Worm (Caenorhabditis elegans): Measurements from ENCODE around the gene pst-2.

pst-2 gene

ce11 chrIII:5678935-5679334 is 1.3 kb upstream of the pst-2 start, which contains the start of the genes ska-3 and rps-12:
ska-3 (minus strand) TSS chrIII:5679005.
rps-12 (plus strand) TSS chrIII:5679298.
- TF ChIP-seq ama-1 (optimal IDR thresholded peaks at IDR 0.05), result peak; percentile 7
- TF ChIP-seq ama-1 (GFP tag; optimal IDR thresholded peaks at IDR 0.05), result no peak
- TF ChIP-seq ets-4 (GFP tag; optimal IDR thresholded peaks at IDR 0.05), result no peak
- TF ChIP-seq egl-44 (GFP tag; IDR thresholded peaks at IDR 0.05), result no peak
- peak; percentile 97 for TF ChIP-seq lin-40 (tag; optimal IDR thresholded peaks at IDR 0.05)
- peak; percentile 82 for TF ChIP-seq lsl-1 (GFP tag; optimal IDR thresholded peaks at IDR 0.05)
- TF ChIP-seq nhr-120 (GFP tag; IDR thresholded peaks at IDR 0.05), result no peak
- TF ChIP-seq dpl-1 (GFP tag; optimal IDR thresholded peaks at IDR 0.05), result peak; percentile 92
- peak; percentile 78 for TF ChIP-seq tbp1 (GFP tag; optimal IDR thresholded peaks at IDR 0.05)
- TF ChIP-seq ceh-79 (tag; optimal IDR thresholded peaks at IDR 0.05), result no peak
- TF ChIP-seq aptf-3 (GFP tag; IDR thresholded peaks at IDR 0.05), result no peak
- no peak for TF ChIP-seq F57C9.4 (tag; optimal IDR thresholded peaks at IDR 0.05)
- peak; percentile 57 for TF ChIP-seq hrde-1 (tag; optimal IDR thresholded peaks at IDR 0.05; ENCODE audit: borderline replicate concordance)
- peak; percentile 83 for TF ChIP-seq nhr-80 (tag; optimal IDR thresholded peaks at IDR 0.05)
- peak; percentile 92 for TF ChIP-seq C06A6.2 (GFP tag; conservative IDR thresholded peaks at IDR 0.05)
- TF ChIP-seq F33H1.4 (GFP tag; IDR thresholded peaks at IDR 0.05), result peak; percentile 93
- TF ChIP-seq F52B5.7 (tag; optimal IDR thresholded peaks at IDR 0.05), result peak; percentile 66
- peak; percentile 99 for TF ChIP-seq attf-5 (GFP tag; optimal IDR thresholded peaks at IDR 0.05)
- TF ChIP-seq ceh-27 (GFP tag; optimal IDR thresholded peaks at IDR 0.05), result peak; percentile 94
- no peak for TF ChIP-seq die-1 (tag; optimal IDR thresholded peaks at IDR 0.05)
- peak; percentile 89 for TF ChIP-seq egl-18 (GFP tag; IDR thresholded peaks at IDR 0.05)
- TF ChIP-seq F22D6.2 (tag; optimal IDR thresholded peaks at IDR 0.05), result peak; percentile 69
- TF ChIP-seq madf-8 (GFP tag; conservative IDR thresholded peaks at IDR 0.05), result peak; percentile 77
- no peak for TF ChIP-seq mel-28 (tag; optimal IDR thresholded peaks at IDR 0.05; ENCODE audit: borderline replicate concordance)
- no peak; the same call in 1 of the 2 replicates for TF ChIP-seq lin-26 (GFP tag; IDR thresholded peaks at IDR 0.05)
- peak; percentile 47 for TF ChIP-seq ztf-22 (GFP tag; optimal IDR thresholded peaks at IDR 0.05)
- TF ChIP-seq fkh-3 (tag; optimal IDR thresholded peaks at IDR 0.05), result no peak
- peak; percentile 99 for TF ChIP-seq pha-4 (tag; optimal IDR thresholded peaks at IDR 0.05)
- peak; percentile 96 for TF ChIP-seq ekl-4 (GFP tag; IDR thresholded peaks at IDR 0.05)
- TF ChIP-seq hsf-1 (GFP tag; IDR thresholded peaks at IDR 0.05), result peak; percentile 82
- no peak for TF ChIP-seq F57A8.1 (GFP tag; optimal IDR thresholded peaks at IDR 0.05)
- TF ChIP-seq K11D2.4 (GFP tag; IDR thresholded peaks at IDR 0.05), result peak; percentile 96
- peak; percentile 100 for TF ChIP-seq mcd-1 (GFP tag; IDR thresholded peaks at IDR 0.05)
- peak; percentile 88 for TF ChIP-seq snpc-1.3 (tag; optimal IDR thresholded peaks at IDR 0.05; ENCODE audit: insufficient read depth)
- TF ChIP-seq unc-62 (GFP tag; optimal IDR thresholded peaks at IDR 0.05), result peak; percentile 4
- peak; percentile 98 for TF ChIP-seq Y53G8AR.9 (GFP tag; conservative IDR thresholded peaks at IDR 0.05)
- TF ChIP-seq ztf-25 (GFP tag; IDR thresholded peaks at IDR 0.05), result no peak
- peak; percentile 94 for TF ChIP-seq C17E4.6 (GFP tag; IDR thresholded peaks at IDR 0.05)
- TF ChIP-seq ztf-26 (tag; optimal IDR thresholded peaks at IDR 0.05), result peak; percentile 95
- TF ChIP-seq lin-35 (GFP tag; optimal IDR thresholded peaks at IDR 0.05), result peak; percentile 48 to 99 (median 88)
- peak; percentile 93 for TF ChIP-seq athp-1 (tag; optimal IDR thresholded peaks at IDR 0.05)
- TF ChIP-seq ZK185.1 (tag; optimal IDR thresholded peaks at IDR 0.05; ENCODE audit: poor library complexity, severe bottlenecking), result peak; percentile 97
- TF ChIP-seq repo-1 (tag; optimal IDR thresholded peaks at IDR 0.05), result peak; percentile 90
- TF ChIP-seq Y56A3A.18 (GFP tag; IDR thresholded peaks at IDR 0.05), result peak; percentile 51; the same call in 1 of the 2 replicates
- peak; percentile 86 for TF ChIP-seq ztf-6 (GFP tag; IDR thresholded peaks at IDR 0.05)
- no peak for TF ChIP-seq mxl-1 (tag; optimal IDR thresholded peaks at IDR 0.05)
- TF ChIP-seq ztf-18 (tag; optimal IDR thresholded peaks at IDR 0.05), result peak; percentile 79
- TF ChIP-seq ceh-100 (GFP tag; IDR thresholded peaks at IDR 0.05), result peak; percentile 83
- TF ChIP-seq aptf-2 (GFP tag; conservative IDR thresholded peaks at IDR 0.05), result peak; percentile 74
- peak; percentile 96 for TF ChIP-seq madf-3 (GFP tag; IDR thresholded peaks at IDR 0.05)
